Fruit fly (Drosophila melanogaster): Measurements from ENCODE around the gene hang.

DNA sequence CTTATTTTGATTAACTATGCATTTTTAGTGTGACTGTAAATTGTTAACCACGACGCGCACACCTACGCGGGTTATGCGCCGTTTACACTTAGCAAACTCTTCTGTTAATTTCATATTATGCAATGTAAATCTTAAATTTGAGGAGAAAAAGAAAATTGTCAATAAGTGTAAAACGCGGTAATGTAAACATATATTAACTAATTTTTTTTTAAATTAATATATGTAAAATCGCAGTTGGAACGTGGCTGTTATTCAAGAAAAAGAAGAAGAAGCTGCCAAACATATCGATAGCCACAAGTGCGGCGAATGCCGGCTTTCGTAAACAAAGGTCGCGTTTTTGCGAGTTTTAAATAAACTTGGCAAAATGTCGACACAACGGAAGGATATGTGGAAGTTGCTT, 31.2 kb upstream of the hang start, which contains the start of the genes TH1 and mei-41:
- TF ChIP-seq CG8478 (optimal IDR thresholded peaks at IDR 0.05) (no peak), CTCF (optimal IDR thresholded peaks at IDR 0.05) (no peak)

Data from S2 (cell line).